Fruit fly (Drosophila melanogaster) whole organism, prepupa: ENCODE data around the gene CG1213.

Experiments used
- CG11762 ChIP-seq: fragments of 200-800 bp; sonication (Bioruptor generic); optimal IDR thresholded peaks from 3 replicates; lab custom pipeline; 2016; ENCODE audit warnings: missing biosample characterization, missing genetic modification characterization; ENCODE audit not compliant: insufficient read depth
- CG11902 ChIP-seq: fragments of 200-800 bp; sonication (Bioruptor generic); optimal IDR thresholded peaks from 3 replicates; lab custom pipeline; 2016; ENCODE audit warnings: missing biosample characterization, missing genetic modification characterization
- CG1621 ChIP-seq: fragments of 200-800 bp; sonication (Bioruptor generic); optimal IDR thresholded peaks from 3 replicates; lab custom pipeline; 2018; ENCODE audit warnings: missing biosample characterization, mild to moderate bottlenecking, missing genetic modification characterization
- CG31627 ChIP-seq: fragments of 200-800 bp; sonication (Bioruptor generic); optimal IDR thresholded peaks from 3 replicates; lab custom pipeline; 2016; ENCODE audit warnings: missing biosample characterization, missing genetic modification characterization
- CG34406 ChIP-seq: fragments of 200-800 bp; sonication (Bioruptor generic); optimal IDR thresholded peaks from 3 replicates; lab custom pipeline; 2016; ENCODE audit warnings: missing biosample characterization, missing genetic modification characterization
- CG3919 ChIP-seq: fragments of 200-800 bp; sonication (Bioruptor generic); optimal IDR thresholded peaks from 3 replicates; lab custom pipeline; 2016; ENCODE audit warnings: missing biosample characterization, missing genetic modification characterization
- CG6163 ChIP-seq: fragments of 200-800 bp; sonication (Bioruptor generic); IDR thresholded peaks from 3 replicates; pipeline ENCODE4 v1.3.6; 2022; ENCODE audit warnings: missing biosample characterization, missing genetic modification characterization
- CG6276 ChIP-seq: fragments of 200-800 bp; sonication (Bioruptor generic); optimal IDR thresholded peaks from 2 replicates; lab custom pipeline; 2017; ENCODE audit warnings: missing biosample characterization, mild to moderate bottlenecking, missing genetic modification characterization
- CG6792 ChIP-seq: fragments of 200-800 bp; sonication (Bioruptor generic); optimal IDR thresholded peaks from 3 replicates; lab custom pipeline; 2016; ENCODE audit warnings: missing biosample characterization, missing genetic modification characterization
- CG6808 ChIP-seq: fragments of 200-800 bp; sonication (Bioruptor generic); optimal IDR thresholded peaks from 3 replicates; lab custom pipeline; 2017; ENCODE audit warnings: missing biosample characterization, missing genetic modification characterization, mild to moderate bottlenecking, moderate library complexity, missing genetic modification reagents
- CG6854 ChIP-seq: fragments of 200-800 bp; sonication (Bioruptor generic); optimal IDR thresholded peaks from 2 replicates; lab custom pipeline; 2017; ENCODE audit warnings: missing biosample characterization, mild to moderate bottlenecking, missing genetic modification characterization
- CG7368 ChIP-seq: fragments of 200-800 bp; sonication (Bioruptor generic); optimal IDR thresholded peaks from 3 replicates; lab custom pipeline; 2016; ENCODE audit warnings: missing biosample characterization, missing genetic modification characterization
- CG8119 ChIP-seq: fragments of 200-800 bp; sonication (Bioruptor generic); IDR thresholded peaks from 3 replicates; pipeline ENCODE4 v1.3.6; 2022; ENCODE audit warnings: missing biosample characterization, missing genetic modification characterization
- CG8319 ChIP-seq: fragments of 200-800 bp; sonication (Bioruptor generic); optimal IDR thresholded peaks from 3 replicates; lab custom pipeline; 2016; ENCODE audit warnings: missing biosample characterization, missing genetic modification characterization
- CG8632 ChIP-seq: fragments of 200-800 bp; sonication (Bioruptor generic); optimal IDR thresholded peaks from 3 replicates; lab custom pipeline; 2016; ENCODE audit warnings: missing biosample characterization, missing genetic modification characterization
- CG9139 ChIP-seq: fragments of 200-800 bp; sonication (Bioruptor generic); optimal IDR thresholded peaks from 3 replicates; lab custom pipeline; 2017; ENCODE audit warnings: missing biosample characterization, mild to moderate bottlenecking, missing genetic modification characterization
- Eip75B ChIP-seq: fragments of 200-800 bp; sonication (Bioruptor generic); optimal IDR thresholded peaks from 3 replicates; lab custom pipeline; 2016; ENCODE audit warnings: missing biosample characterization, missing genetic modification characterization
- Eip93F ChIP-seq: fragments of 200-800 bp; sonication (Bioruptor generic); optimal IDR thresholded peaks from 2 replicates; lab custom pipeline; 2016; ENCODE audit warnings: missing biosample characterization, mild to moderate bottlenecking, missing genetic modification characterization
- Gug ChIP-seq: fragments of 200-800 bp; sonication (Bioruptor generic); IDR thresholded peaks from 2 replicates; pipeline ENCODE4 v1.3.6; 2022; ENCODE audit warnings: missing biosample characterization, missing genetic modification characterization
- Hr39 ChIP-seq: fragments of 200-800 bp; sonication (Bioruptor generic); optimal IDR thresholded peaks from 2 replicates; lab custom pipeline; 2016; ENCODE audit warnings: missing biosample characterization, missing genetic modification characterization
- Hr4 ChIP-seq: fragments of 200-800 bp; sonication (Bioruptor generic); optimal IDR thresholded peaks from 3 replicates; lab custom pipeline; 2016; ENCODE audit warnings: missing biosample characterization, missing genetic modification characterization
- Met ChIP-seq: fragments of 200-800 bp; sonication (Bioruptor generic); optimal IDR thresholded peaks from 3 replicates; lab custom pipeline; 2016; ENCODE audit warnings: missing biosample characterization, missing genetic modification characterization
- OdsH ChIP-seq: fragments of 200-800 bp; sonication (Bioruptor generic); optimal IDR thresholded peaks from 3 replicates; lab custom pipeline; 2016; ENCODE audit warnings: missing biosample characterization, missing genetic modification characterization
- Smox ChIP-seq: fragments of 200-800 bp; sonication (Bioruptor generic); optimal IDR thresholded peaks from 3 replicates; lab custom pipeline; 2016; ENCODE audit warnings: missing biosample characterization, missing genetic modification characterization
- Sox102F ChIP-seq: fragments of 200-800 bp; sonication (Bioruptor generic); optimal IDR thresholded peaks from 2 replicates; lab custom pipeline; 2016; ENCODE audit warnings: missing biosample characterization, mild to moderate bottlenecking, missing genetic modification characterization
- Sox14 ChIP-seq: fragments of 200-800 bp; sonication (Bioruptor generic); optimal IDR thresholded peaks from 3 replicates; lab custom pipeline; 2016; ENCODE audit warnings: missing biosample characterization, missing genetic modification characterization
- Sox15 ChIP-seq: fragments of 200-800 bp; sonication (Bioruptor generic); optimal IDR thresholded peaks from 3 replicates; lab custom pipeline; 2016; ENCODE audit warnings: missing biosample characterization, missing genetic modification characterization
- acj6 ChIP-seq: fragments of 200-800 bp; sonication (Bioruptor generic); optimal IDR thresholded peaks from 3 replicates; lab custom pipeline; 2016; ENCODE audit warnings: missing biosample characterization, missing genetic modification characterization
- cyc ChIP-seq: fragments of 200-800 bp; sonication (Bioruptor generic); optimal IDR thresholded peaks from 3 replicates; lab custom pipeline; 2016; ENCODE audit warnings: missing biosample characterization, missing genetic modification characterization
- dac ChIP-seq: fragments of 200-800 bp; sonication (Bioruptor generic); optimal IDR thresholded peaks from 2 replicates; lab custom pipeline; 2017; ENCODE audit warnings: missing biosample characterization, mild to moderate bottlenecking, missing genetic modification characterization
- dsx ChIP-seq: fragments of 200-800 bp; optimal IDR thresholded peaks from 3 replicates; lab custom pipeline; 2019; ENCODE audit warnings: missing biosample characterization, mild to moderate bottlenecking, missing genetic modification characterization, moderate library complexity; ENCODE audit not compliant: poor library complexity, severe bottlenecking
- eg ChIP-seq: fragments of 200-800 bp; sonication (Bioruptor generic); IDR thresholded peaks from 3 replicates; pipeline ENCODE4 v1.3.6; 2022; ENCODE audit warnings: missing biosample characterization, missing genetic modification characterization
- esn ChIP-seq: fragments of 200-800 bp; sonication (Bioruptor generic); optimal IDR thresholded peaks from 2 replicates; lab custom pipeline; 2016; ENCODE audit warnings: missing biosample characterization, mild to moderate bottlenecking, missing genetic modification characterization, moderate library complexity
- fd59A ChIP-seq: fragments of 200-800 bp; sonication (Bioruptor generic); optimal IDR thresholded peaks from 2 replicates; lab custom pipeline; 2017; ENCODE audit warnings: missing biosample characterization, mild to moderate bottlenecking, missing genetic modification characterization, missing genetic modification reagents
- fd85E ChIP-seq: fragments of 200-800 bp; sonication (Bioruptor generic); optimal IDR thresholded peaks from 3 replicates; lab custom pipeline; 2016; ENCODE audit warnings: missing biosample characterization, missing genetic modification characterization
- fkh ChIP-seq: fragments of 200-800 bp; sonication (Bioruptor generic); optimal IDR thresholded peaks from 3 replicates; lab custom pipeline; 2017; ENCODE audit warnings: missing biosample characterization, mild to moderate bottlenecking, missing genetic modification characterization, moderate library complexity
- lz ChIP-seq: fragments of 200-800 bp; sonication (Bioruptor generic); optimal IDR thresholded peaks from 3 replicates; lab custom pipeline; 2016; ENCODE audit warnings: missing biosample characterization, missing genetic modification characterization
- pdm3 ChIP-seq: fragments of 200-800 bp; sonication (Bioruptor generic); optimal IDR thresholded peaks from 3 replicates; lab custom pipeline; 2016; ENCODE audit warnings: missing biosample characterization, missing genetic modification characterization
- salr ChIP-seq, 2 experiments: fragments of 200-800 bp; sonication (Bioruptor generic); optimal IDR thresholded peaks; 3 replicates each; lab custom pipeline; 2016 to 2018; ENCODE audit warnings: missing biosample characterization in 2 of 2, missing genetic modification characterization in 2 of 2, mild to moderate bottlenecking in 1 of 2
- svp ChIP-seq: fragments of 200-800 bp; sonication (Bioruptor generic); peaks from one replicate; lab custom pipeline; 2016; ENCODE audit warnings: missing biosample characterization, missing genetic modification characterization
- vri ChIP-seq: fragments of 200-800 bp; sonication (Bioruptor generic); optimal IDR thresholded peaks from 3 replicates; lab custom pipeline; 2016; ENCODE audit warnings: missing biosample characterization, mild to moderate bottlenecking, missing genetic modification characterization

The CG1213 gene

dm6 chr3R:5824456-5824855 is 16.5 kb upstream of the CG1213 start, which contains the start of the genes Sec20 and dgrn (continued):
- TF ChIP-seq Hr39: peak; percentile 53
- TF ChIP-seq, all 60 proteins: peak for 33

- TF ChIP-seq CG6854 (no peak), CG31627 (GFP tag; lab: Kevin White, UChicago) (no peak), svp (GFP tag; lab: Kevin White, UChicago) (no peak)
- TF ChIP-seq, all 60 proteins: peak for 0
These were observed 11.2 kb upstream of the CG1213 start, which contains the start of gene glob3 for dm6 chr3R:5829762-5830161. glob3 (plus strand) TSS chr3R:5830062.

- TF ChIP-seq CG6163 (GFP tag; lab: Robert Waterston, UW) (no peak), Sox15 (GFP tag; lab: Kevin White, UChicago) (no peak), Eip75B (no peak), CG6854 (no peak), lz (GFP tag; lab: Kevin White, UChicago) (no peak), vri (GFP tag; lab: Kevin White, UChicago) (no peak)
These were observed 9.6 kb upstream of the CG1213 start, which contains the start of gene CG1208 for dm6 chr3R:5831339-5831738. CG1208 (plus strand) TSS chr3R:5831639.

- TF ChIP-seq CG9139 (GFP tag; lab: Kevin White, UChicago): no peak
- TF ChIP-seq lz (GFP tag; lab: Kevin White, UChicago): no peak
- peak; percentile 17 for TF ChIP-seq svp (GFP tag; lab: Kevin White, UChicago)
- no peak for TF ChIP-seq CG8319
- no peak for TF ChIP-seq CG6808 (GFP tag; lab: Kevin White, UChicago)
- TF ChIP-seq acj6 (GFP tag; lab: Kevin White, UChicago): no peak
- TF ChIP-seq CG7368: no peak
- TF ChIP-seq dac: no peak
These were observed 8.5 kb upstream of the CG1213 start for dm6 chr3R:5832345-5832981.

dm6 chr3R:5833948-5834504 is 6.9 kb upstream of the CG1213 start:
- TF ChIP-seq CG7368 (peak; percentile 84), CG11902 (GFP tag; lab: Kevin White, UChicago) (peak; percentile 91), CG6792 (GFP tag; lab: Kevin White, UChicago) (peak; percentile 92), Sox15 (GFP tag; lab: Kevin White, UChicago) (peak; percentile 85), Met (peak; percentile 92), CG3919 (peak; percentile 94), fd59A (GFP tag; lab: Kevin White, UChicago) (peak; percentile 84), CG34406 (GFP tag; lab: Kevin White, UChicago) (peak; percentile 91), lz (GFP tag; lab: Kevin White, UChicago) (peak; percentile 94), vri (GFP tag; lab: Kevin White, UChicago) (peak; percentile 47), esn (GFP tag; lab: Kevin White, UChicago) (peak; percentile 93), CG11762 (GFP tag; lab: Kevin White, UChicago) (peak; percentile 84), dsx (GFP tag; lab: Kevin White, UChicago) (peak; percentile 67), Smox (GFP tag; lab: Kevin White, UChicago) (peak; percentile 91), svp (GFP tag; lab: Kevin White, UChicago) (peak; percentile 97), pdm3 (GFP tag; lab: Kevin White, UChicago) (peak; percentile 92), OdsH (GFP tag; lab: Kevin White, UChicago) (peak; percentile 95), eg (peak; percentile 94), CG8119 (GFP tag; lab: Robert Waterston, UW) (peak; percentile 93), cyc (GFP tag; lab: Kevin White, UChicago) (peak; percentile 97), Hr4 (GFP tag; lab: Kevin White, UChicago) (peak; percentile 93), CG6276 (peak; percentile 86), Sox14 (peak; percentile 93), CG6854 (no peak), Eip93F (peak; percentile 34), fd85E (peak; percentile 76), dac (peak; percentile 86), fkh (GFP tag; lab: Kevin White, UChicago) (no peak), CG8632 (GFP tag; lab: Kevin White, UChicago) (peak; percentile 87), Sox102F (peak; percentile 89), salr (GFP tag; optimal IDR thresholded peaks at IDR 0.05; lab: Kevin White, UChicago) (peak; percentile 69 to 85), CG1621 (tag; lab: Kevin White, UChicago) (peak; percentile 81), Gug (peak; percentile 92)
